Worm (Caenorhabditis elegans) whole organism, L1 larva: ENCODE results near the gene Y42H9AR.4.
A peak's percentile ranks its signal among the peaks of the same experiment; 100 is the strongest.

Experiments
- aha-1 ChIP-seq: fragments of 150-350 bp; optimal IDR thresholded peaks from 2 replicates; lab custom pipeline; 2014; ENCODE audit warnings: missing biosample characterization, missing genetic modification characterization
- alr-1 ChIP-seq: fragments of 200-800 bp; sonication (Bioruptor generic); optimal IDR thresholded peaks from 2 replicates; lab custom pipeline; 2018; ENCODE audit warnings: borderline replicate concordance, mild to moderate bottlenecking, missing genetic modification characterization, missing compliant biosample characterization
- aly-2 ChIP-seq: fragments of 150-350 bp; optimal IDR thresholded peaks from 2 replicates; lab custom pipeline; 2014; ENCODE audit warnings: missing biosample characterization, missing genetic modification characterization
- blmp-1 ChIP-seq: fragments of 150-350 bp; optimal IDR thresholded peaks from 2 replicates; lab custom pipeline; 2014; ENCODE audit warnings: missing biosample characterization, missing genetic modification characterization
- ceh-88 ChIP-seq: fragments of 200-800 bp; sonication (Bioruptor generic); IDR thresholded peaks from 2 replicates; pipeline ENCODE4 v1.3.6; 2022; ENCODE audit warnings: missing genetic modification characterization, missing compliant biosample characterization
- ceh-90 ChIP-seq: sonication (generic microtip); optimal IDR thresholded peaks from 2 replicates; lab custom pipeline; 2016; ENCODE audit warnings: missing genetic modification characterization, missing compliant biosample characterization
- ces-1 ChIP-seq: fragments of 150-350 bp; optimal IDR thresholded peaks from 2 replicates; lab custom pipeline; 2014; ENCODE audit warnings: missing biosample characterization, missing genetic modification reagents, missing genetic modification characterization
- dpl-1 ChIP-seq, 3 experiments: fragments of 150-350 bp in 2 of 3; sonication (generic microtip) in 1 of 3; optimal IDR thresholded peaks; 2 replicates each; lab custom pipeline; 2014 to 2017; ENCODE audit warnings: missing biosample characterization in 3 of 3, missing genetic modification characterization in 3 of 3, missing genetic modification reagents in 3 of 3
- dsc-1 ChIP-seq: sonication (generic microtip); optimal IDR thresholded peaks from 2 replicates; lab custom pipeline; 2016; ENCODE audit warnings: mild to moderate bottlenecking, missing genetic modification characterization, missing compliant biosample characterization
- efl-1 ChIP-seq, 4 experiments: fragments of 150-350 bp; optimal IDR thresholded peaks in 3 of 4; peaks in 1 of 4; 1 replicate in 1 of 4; 2 replicates in 3 of 4; lab custom pipeline; 2014; ENCODE audit warnings: missing biosample characterization in 2 of 4, missing genetic modification characterization in 2 of 4, missing genetic modification reagents in 2 of 4
- egl-13 ChIP-seq: sonication (generic microtip); optimal IDR thresholded peaks from 2 replicates; lab custom pipeline; 2016; ENCODE audit warnings: missing genotype, missing genetic modification reagents, missing genetic modification characterization, missing compliant biosample characterization
- egl-27 ChIP-seq, 2 experiments: fragments of 150-350 bp in 1 of 2; sonication (generic microtip); optimal IDR thresholded peaks; 3 replicates each; lab custom pipeline; 2017 to 2018; ENCODE audit warnings: missing biosample characterization in 2 of 2, missing genetic modification characterization in 2 of 2, missing genetic modification reagents in 2 of 2
- elt-2 ChIP-seq: sonication (generic microtip); optimal IDR thresholded peaks from 2 replicates; lab custom pipeline; 2016; ENCODE audit warnings: missing genetic modification characterization, mild to moderate bottlenecking, inconsistent platforms, missing compliant biosample characterization, missing genetic modification reagents
- elt-3 ChIP-seq, 6 experiments: fragments of 150-350 bp in 1 of 6; sonication (generic microtip); optimal IDR thresholded peaks; 2 replicates each; lab custom pipeline; 2017 to 2018; ENCODE audit warnings: missing biosample characterization in 6 of 6, missing genetic modification characterization in 6 of 6, inconsistent platforms in 1 of 6
- ets-5 ChIP-seq: fragments of 200-800 bp; sonication (Bioruptor generic); IDR thresholded peaks from 2 replicates; pipeline ENCODE4 v1.3.6; 2022; ENCODE audit warnings: missing genetic modification characterization, missing compliant biosample characterization
- fkh-4 ChIP-seq: sonication (generic microtip); optimal IDR thresholded peaks from 2 replicates; lab custom pipeline; 2016; ENCODE audit warnings: missing compliant biosample characterization, missing genetic modification characterization, borderline replicate concordance
- fkh-8 ChIP-seq: sonication (generic microtip); optimal IDR thresholded peaks from 2 replicates; lab custom pipeline; 2016; ENCODE audit warnings: mild to moderate bottlenecking, missing genetic modification characterization, missing compliant biosample characterization
- hlh-17 ChIP-seq: fragments of 200-800 bp; sonication (Bioruptor generic); optimal IDR thresholded peaks from 2 replicates; lab custom pipeline; 2018; ENCODE audit warnings: missing genetic modification characterization, mild to moderate bottlenecking, missing compliant biosample characterization, moderate library complexity, borderline replicate concordance
- irx-1 ChIP-seq: sonication (generic microtip); optimal IDR thresholded peaks from 2 replicates; lab custom pipeline; 2016; ENCODE audit warnings: missing genetic modification characterization, missing compliant biosample characterization
- jun-1 ChIP-seq: fragments of 150-350 bp; optimal IDR thresholded peaks from 2 replicates; lab custom pipeline; 2014; ENCODE audit warnings: missing biosample characterization, missing genetic modification reagents, missing genetic modification characterization
- lin-13 ChIP-seq: fragments of 150-350 bp; optimal IDR thresholded peaks from 2 replicates; lab custom pipeline; 2014; ENCODE audit warnings: missing biosample characterization, missing genetic modification reagents, missing genetic modification characterization
- lin-35 ChIP-seq, 2 experiments: fragments of 150-350 bp; optimal IDR thresholded peaks; 2 replicates each; lab custom pipeline; 2014; ENCODE audit warnings: missing biosample characterization in 2 of 2, missing genetic modification characterization in 2 of 2, missing genetic modification reagents in 2 of 2
- lsy-2 ChIP-seq, 2 experiments: fragments of 150-350 bp; optimal IDR thresholded peaks; 2 replicates each; lab custom pipeline; 2014; ENCODE audit warnings: missing biosample characterization in 2 of 2, missing genetic modification characterization in 2 of 2
- mab-9 ChIP-seq: fragments of 200-800 bp; sonication (Bioruptor generic); IDR thresholded peaks from 2 replicates; pipeline ENCODE4 v1.3.6; 2022; ENCODE audit warnings: missing genetic modification reagents, missing genetic modification characterization, missing compliant biosample characterization
- nhr-11 ChIP-seq: fragments of 150-350 bp; optimal IDR thresholded peaks from 2 replicates; lab custom pipeline; 2014; ENCODE audit warnings: missing biosample characterization, missing genetic modification characterization
- nhr-19 ChIP-seq: fragments of 200-800 bp; sonication (Bioruptor generic); conservative IDR thresholded peaks from 2 replicates; pipeline ENCODE4 v1.3.6; 2022; ENCODE audit warnings: missing genetic modification characterization, missing compliant biosample characterization
- nhr-20 ChIP-seq: sonication (generic microtip); optimal IDR thresholded peaks from 2 replicates; lab custom pipeline; 2016; ENCODE audit warnings: mild to moderate bottlenecking, missing genetic modification characterization, missing compliant biosample characterization
- nhr-71 ChIP-seq: sonication (generic microtip); optimal IDR thresholded peaks from 2 replicates; lab custom pipeline; 2016; ENCODE audit warnings: mild to moderate bottlenecking, missing genetic modification characterization, moderate library complexity, missing compliant biosample characterization
- nhr-77 ChIP-seq: fragments of 150-350 bp; optimal IDR thresholded peaks from 2 replicates; lab custom pipeline; 2014; ENCODE audit warnings: missing biosample characterization, missing genetic modification characterization
- nhr-84 ChIP-seq: sonication (generic microtip); optimal IDR thresholded peaks from 2 replicates; lab custom pipeline; 2017; ENCODE audit warnings: missing biosample characterization, missing genetic modification characterization
- nhr-90 ChIP-seq: sonication (generic microtip); optimal IDR thresholded peaks from 2 replicates; lab custom pipeline; 2016; ENCODE audit warnings: mild to moderate bottlenecking, missing genetic modification characterization, missing compliant biosample characterization; ENCODE audit not compliant: poor library complexity
- pax-3 ChIP-seq: fragments of 200-800 bp; sonication (Bioruptor generic); optimal IDR thresholded peaks from 2 replicates; lab custom pipeline; 2018; ENCODE audit warnings: mild to moderate bottlenecking, missing genetic modification characterization, moderate library complexity, missing compliant biosample characterization
- sox-4 ChIP-seq: sonication (generic microtip); optimal IDR thresholded peaks from 2 replicates; lab custom pipeline; 2016; ENCODE audit warnings: missing genetic modification characterization, missing compliant biosample characterization
- sptf-1 ChIP-seq: fragments of 150-350 bp; optimal IDR thresholded peaks from 2 replicates; lab custom pipeline; 2014; ENCODE audit warnings: missing biosample characterization, missing genetic modification characterization
- swsn-7 ChIP-seq: sonication (generic microtip); optimal IDR thresholded peaks from 2 replicates; lab custom pipeline; 2016; ENCODE audit warnings: missing genetic modification characterization, missing compliant biosample characterization
- tbx-2 ChIP-seq: sonication (generic microtip); optimal IDR thresholded peaks from 2 replicates; lab custom pipeline; 2016; ENCODE audit warnings: missing genetic modification characterization, missing compliant biosample characterization
- unc-62 ChIP-seq: fragments of 150-350 bp; optimal IDR thresholded peaks from 2 replicates; lab custom pipeline; 2014; ENCODE audit warnings: missing biosample characterization, missing genetic modification reagents, missing genetic modification characterization
- unc-86 ChIP-seq: sonication (generic microtip); optimal IDR thresholded peaks from 2 replicates; lab custom pipeline; 2016; ENCODE audit warnings: missing genetic modification characterization, missing compliant biosample characterization
- unc-98 ChIP-seq: fragments of 200-800 bp; sonication (Bioruptor generic); IDR thresholded peaks from 2 replicates; pipeline ENCODE4 v1.3.6; 2022; ENCODE audit warnings: missing genetic modification characterization, missing compliant biosample characterization
- ztf-11 ChIP-seq, 2 experiments: sonication (generic microtip); optimal IDR thresholded peaks; 2 replicates each; lab custom pipeline; 2016 to 2017; ENCODE audit warnings: missing genetic modification characterization in 2 of 2, missing biosample characterization in 1 of 2, missing compliant biosample characterization in 1 of 2
- ztf-4 ChIP-seq: fragments of 150-350 bp; optimal IDR thresholded peaks from 2 replicates; lab custom pipeline; 2014; ENCODE audit warnings: missing biosample characterization, missing genetic modification characterization

The Y42H9AR.4 gene

ce11 chrIV:8153163-8153562 is 41.1 kb upstream of the Y42H9AR.4 start:
- TF ChIP-seq efl-1 (optimal IDR thresholded peaks at IDR 0.05; lab: Kevin White, UChicago) = no peak
- peak in 1 of 2 experiments; percentile 14 for TF ChIP-seq efl-1 (GFP tag; optimal IDR thresholded peaks at IDR 0.05 in 1 of 2; lab: Kevin White, UChicago)
- TF ChIP-seq hlh-17 (GFP tag; lab: Kevin White, UChicago) = no peak

- TF ChIP-seq ceh-90 (tag; lab: Kevin White, UChicago) (no peak), elt-2 (tag; lab: Kevin White, UChicago) (peak; percentile 37)
Observed at ce11 chrIV:8152688-8153087, 40.7 kb upstream of the Y42H9AR.4 start.

- TF ChIP-seq ceh-88 (no peak), unc-98 (GFP tag; lab: Robert Waterston, UW) (no peak), sox-4 (tag; lab: Kevin White, UChicago) (no peak), aly-2 (tag; lab: Kevin White, UChicago) (no peak), nhr-90 (tag; lab: Kevin White, UChicago) (no peak), ces-1 (GFP tag; lab: Kevin White, UChicago) (no peak), unc-62 (GFP tag; lab: Kevin White, UChicago) (no peak), irx-1 (tag; lab: Kevin White, UChicago) (no peak), mab-9 (no peak), ztf-11 (tag; optimal IDR thresholded peaks at IDR 0.05; lab: Kevin White, UChicago) (no peak), nhr-77 (tag; lab: Kevin White, UChicago) (no peak), nhr-84 (no peak), pax-3 (tag; lab: Kevin White, UChicago) (no peak)
Observed at ce11 chrIV:8152145-8152544, 40.1 kb upstream of the Y42H9AR.4 start, which contains the start of gene faah-2. TSS of gene faah-2 (plus strand) at chrIV:8152445.

ce11 chrIV:8151721-8152120 is 39.7 kb upstream of the Y42H9AR.4 start:
- TF ChIP-seq jun-1 (tag; lab: Kevin White, UChicago) = peak; percentile 24
- TF ChIP-seq elt-2 (tag; lab: Kevin White, UChicago) = peak; percentile 83
- TF ChIP-seq unc-62 (GFP tag; lab: Kevin White, UChicago) = no peak
- TF ChIP-seq hlh-17 (GFP tag; lab: Kevin White, UChicago) = no peak
- TF ChIP-seq lin-35 (GFP tag; optimal IDR thresholded peaks at IDR 0.05; lab: Kevin White, UChicago) = peak in 1 of 2 experiments; percentile 35
- peak; percentile 18 for TF ChIP-seq dsc-1
- no peak for TF ChIP-seq alr-1 (tag; lab: Kevin White, UChicago)
- TF ChIP-seq aly-2 (tag; lab: Kevin White, UChicago) = no peak
- TF ChIP-seq fkh-4 (tag; lab: Kevin White, UChicago) = no peak
- peak in 1 of 2 experiments; percentile 3 for TF ChIP-seq lsy-2 (tag; optimal IDR thresholded peaks at IDR 0.05; lab: Kevin White, UChicago)
- peak; percentile 24 for TF ChIP-seq nhr-20 (tag; lab: Kevin White, UChicago)
- TF ChIP-seq nhr-71 = peak; percentile 32
- TF ChIP-seq unc-98 (GFP tag; lab: Robert Waterston, UW) = no peak
- TF ChIP-seq sptf-1 (tag; lab: Kevin White, UChicago) = no peak
- TF ChIP-seq nhr-19 = peak; percentile 10; the same call in 1 of the 2 replicates

- TF ChIP-seq nhr-84 (no peak), ets-5 (no peak), nhr-11 (tag; lab: Kevin White, UChicago) (no peak), aha-1 (no peak)
Observed at ce11 chrIV:8148494-8148893, 36.5 kb upstream of the Y42H9AR.4 start, which contains the start of gene pmk-1. TSS of gene pmk-1 (plus strand) at chrIV:8148794.

- peak; percentile 11 for TF ChIP-seq swsn-7
- TF ChIP-seq egl-27 (tag; optimal IDR thresholded peaks at IDR 0.05; lab: Kevin White, UChicago) = no peak
- TF ChIP-seq alr-1 (tag; lab: Kevin White, UChicago) = no peak
- peak; percentile 51 for TF ChIP-seq nhr-90 (tag; lab: Kevin White, UChicago)
- TF ChIP-seq ceh-90 (tag; lab: Kevin White, UChicago) = no peak
- TF ChIP-seq lin-13 = no peak
- TF ChIP-seq dpl-1 (GFP tag; optimal IDR thresholded peaks at IDR 0.05; lab: Kevin White, UChicago) = peak in 1 of 3 experiments; percentile 29
- no peak for TF ChIP-seq unc-86 (tag; lab: Kevin White, UChicago)
- TF ChIP-seq blmp-1 (tag; lab: Kevin White, UChicago) = peak; percentile 45
- TF ChIP-seq elt-3 (tag; optimal IDR thresholded peaks at IDR 0.05; lab: Kevin White, UChicago) = peak in 2 of 6 experiments; percentile 34 to 64
- TF ChIP-seq tbx-2 (tag; lab: Kevin White, UChicago) = no peak
- peak; percentile 14 to 46 for TF ChIP-seq lsy-2 (tag; optimal IDR thresholded peaks at IDR 0.05; lab: Kevin White, UChicago)
- no peak for TF ChIP-seq fkh-8 (tag; lab: Kevin White, UChicago)
- TF ChIP-seq fkh-4 (tag; lab: Kevin White, UChicago) = no peak
- TF ChIP-seq egl-13 (tag; lab: Kevin White, UChicago) = no peak
- TF ChIP-seq elt-2 (tag; lab: Kevin White, UChicago) = peak; percentile 28
- no peak for TF ChIP-seq ztf-4 (tag; lab: Kevin White, UChicago)
Observed at ce11 chrIV:8146283-8146682, 34.3 kb upstream of the Y42H9AR.4 start.
